Fruit fly (Drosophila melanogaster) whole organism, embryonic: ENCODE measurements around the gene MEP-1.
A peak's percentile ranks its signal among the peaks of the same experiment; 100 is the strongest.

Experiments used
- CG10431 ChIP-seq: fragments of 200-800 bp; sonication (Bioruptor generic); optimal IDR thresholded peaks from 3 replicates; lab custom pipeline; 2018; ENCODE audit warnings: missing biosample characterization, mild to moderate bottlenecking, missing genetic modification characterization
- CG10565 ChIP-seq: fragments of 200-800 bp; sonication (Bioruptor generic); optimal IDR thresholded peaks from 3 replicates; lab custom pipeline; 2016; ENCODE audit warnings: missing biosample characterization, mild to moderate bottlenecking, missing genetic modification characterization
- CG12071 ChIP-seq: fragments of 200-800 bp; sonication (Bioruptor generic); optimal IDR thresholded peaks from 3 replicates; lab custom pipeline; 2018; ENCODE audit warnings: missing biosample characterization, mild to moderate bottlenecking, missing genetic modification characterization
- CG12769 ChIP-seq: fragments of 200-800 bp; sonication (Bioruptor generic); optimal IDR thresholded peaks from 2 replicates; lab custom pipeline; 2019; ENCODE audit warnings: missing biosample characterization, mild to moderate bottlenecking, missing genetic modification characterization, moderate library complexity
- CG14050 ChIP-seq: fragments of 200-800 bp; sonication (Bioruptor generic); IDR thresholded peaks from 3 replicates; pipeline ENCODE4 v1.3.6; 2022; ENCODE audit warnings: missing biosample characterization, missing genetic modification characterization
- CG17361 ChIP-seq: fragments of 200-800 bp; sonication (Bioruptor generic); IDR thresholded peaks from 3 replicates; pipeline ENCODE4 v1.3.6; 2022; ENCODE audit warnings: missing biosample characterization, missing genetic modification characterization
- CG2875 ChIP-seq: fragments of 200-800 bp; sonication (Bioruptor generic); optimal IDR thresholded peaks from 2 replicates; lab custom pipeline; 2017; ENCODE audit warnings: missing biosample characterization, mild to moderate bottlenecking, missing genetic modification characterization, missing genetic modification reagents
- CG31365 ChIP-seq: fragments of 200-800 bp; sonication (Bioruptor generic); optimal IDR thresholded peaks from 2 replicates; lab custom pipeline; 2018; ENCODE audit warnings: missing biosample characterization, mild to moderate bottlenecking, missing genetic modification characterization
- CG33557 ChIP-seq: fragments of 200-800 bp; sonication (Bioruptor generic); optimal IDR thresholded peaks from 2 replicates; lab custom pipeline; 2019; ENCODE audit warnings: missing biosample characterization, mild to moderate bottlenecking, missing genetic modification characterization, moderate library complexity
- CG3726 ChIP-seq: fragments of 200-800 bp; sonication (Bioruptor generic); IDR thresholded peaks from 3 replicates; pipeline ENCODE4, ENCODE4 v1.3.6; 2022; ENCODE audit warnings: missing biosample characterization, missing genetic modification characterization
- CG3995 ChIP-seq: fragments of 200-800 bp; sonication (Bioruptor generic); optimal IDR thresholded peaks from 3 replicates; lab custom pipeline; 2016; ENCODE audit warnings: missing biosample characterization, missing genetic modification characterization
- CG4854 ChIP-seq: fragments of 200-800 bp; sonication (Bioruptor generic); optimal IDR thresholded peaks from 2 replicates; lab custom pipeline; 2016; ENCODE audit warnings: missing biosample characterization, missing genetic modification characterization, inconsistent platforms
- CG6654 ChIP-seq: fragments of 200-800 bp; sonication (Bioruptor generic); optimal IDR thresholded peaks from 2 replicates; lab custom pipeline; 2017; ENCODE audit warnings: missing biosample characterization, mild to moderate bottlenecking, missing genetic modification characterization
- CG6683 ChIP-seq: fragments of 200-800 bp; sonication (Bioruptor generic); optimal IDR thresholded peaks from 2 replicates; lab custom pipeline; 2017; ENCODE audit warnings: missing biosample characterization, mild to moderate bottlenecking, missing genetic modification characterization, missing genetic modification reagents
- CG8478 ChIP-seq: fragments of >200 bp; optimal IDR thresholded peaks from 2 replicates; lab custom pipeline; 2018
- CG8924 ChIP-seq: fragments of 200-800 bp; optimal IDR thresholded peaks from 3 replicates; lab custom pipeline; 2019; ENCODE audit warnings: missing biosample characterization, mild to moderate bottlenecking, missing genetic modification characterization, moderate library complexity
- CG9437 ChIP-seq: fragments of 200-800 bp; sonication (Bioruptor generic); optimal IDR thresholded peaks from 2 replicates; lab custom pipeline; 2018; ENCODE audit warnings: missing biosample characterization, mild to moderate bottlenecking, missing genetic modification characterization
- CG9609 ChIP-seq: fragments of 200-800 bp; sonication (Bioruptor generic); optimal IDR thresholded peaks from 3 replicates; lab custom pipeline; 2016; ENCODE audit warnings: missing biosample characterization, missing genetic modification characterization
- Camta ChIP-seq: fragments of 200-800 bp; sonication (Bioruptor generic); optimal IDR thresholded peaks from 2 replicates; lab custom pipeline; 2016; ENCODE audit warnings: missing biosample characterization, missing genetic modification characterization
- D19B ChIP-seq: fragments of 200-800 bp; sonication (Bioruptor generic); optimal IDR thresholded peaks from 2 replicates; lab custom pipeline; 2017; ENCODE audit warnings: missing biosample characterization, mild to moderate bottlenecking, missing genetic modification characterization
- Dll ChIP-seq: fragments of 200-800 bp; sonication (Bioruptor generic); IDR thresholded peaks from 4 replicates; pipeline ENCODE4 v1.3.6; 2022; ENCODE audit warnings: missing biosample characterization, missing genetic modification characterization; ENCODE audit not compliant: partially characterized antibody
- H2.0 ChIP-seq: fragments of 200-800 bp; sonication (Bioruptor generic); IDR thresholded peaks from 2 replicates; pipeline ENCODE4 v1.3.6; 2022; ENCODE audit warnings: missing biosample characterization, missing genetic modification characterization
- HLH3B ChIP-seq: fragments of 200-800 bp; sonication (Bioruptor generic); IDR thresholded peaks from 2 replicates; pipeline ENCODE4 v1.3.6; 2022; ENCODE audit warnings: missing biosample characterization, missing genetic modification characterization
- HLHmδ ChIP-seq: fragments of 200-800 bp; sonication (Bioruptor generic); optimal IDR thresholded peaks from 2 replicates; lab custom pipeline; 2018; ENCODE audit warnings: missing biosample characterization, mild to moderate bottlenecking, missing genetic modification characterization, moderate library complexity
- Hr39 ChIP-seq: fragments of >200 bp; optimal IDR thresholded peaks from 2 replicates; lab custom pipeline; 2017
- Med ChIP-seq: fragments of 200-800 bp; sonication (Bioruptor generic); peaks from one replicate; lab custom pipeline; 2016; ENCODE audit warnings: missing biosample characterization, missing genetic modification characterization, mild to moderate bottlenecking, inconsistent platforms, moderate library complexity
- Mes4 ChIP-seq: fragments of 200-800 bp; sonication (Bioruptor generic); optimal IDR thresholded peaks from 2 replicates; lab custom pipeline; 2016; ENCODE audit warnings: missing biosample characterization, missing genetic modification characterization
- NFAT ChIP-seq: fragments of 200-800 bp; sonication (Bioruptor generic); IDR thresholded peaks from 2 replicates; pipeline ENCODE4 v1.3.6; 2022; ENCODE audit warnings: missing biosample characterization, missing genetic modification characterization
- Nf-YB ChIP-seq: fragments of 200-800 bp; sonication (Bioruptor generic); optimal IDR thresholded peaks from 3 replicates; lab custom pipeline; 2019; ENCODE audit warnings: missing biosample characterization, mild to moderate bottlenecking, missing genetic modification characterization, moderate library complexity
- Oli ChIP-seq: fragments of 200-800 bp; sonication (Bioruptor generic); optimal IDR thresholded peaks from 2 replicates; lab custom pipeline; 2018; ENCODE audit warnings: missing biosample characterization, mild to moderate bottlenecking, missing genetic modification characterization, moderate library complexity
- Optix ChIP-seq: fragments of 200-800 bp; sonication (Bioruptor generic); IDR thresholded peaks from 3 replicates; pipeline ENCODE4 v1.3.6; 2022; ENCODE audit warnings: missing biosample characterization, missing genetic modification characterization
- PHDP ChIP-seq: fragments of 200-800 bp; sonication (Bioruptor generic); optimal IDR thresholded peaks from 3 replicates; lab custom pipeline; 2018; ENCODE audit warnings: missing biosample characterization, mild to moderate bottlenecking, missing genetic modification characterization, moderate library complexity
- Sin3A ChIP-seq: fragments of >200 bp; optimal IDR thresholded peaks from 2 replicates; lab custom pipeline; 2018
- Usf ChIP-seq: fragments of 200-800 bp; sonication (Bioruptor generic); optimal IDR thresholded peaks from 2 replicates; lab custom pipeline; 2017; ENCODE audit warnings: missing genotype, missing biosample characterization, missing genetic modification characterization
- bbx ChIP-seq: fragments of 200-800 bp; sonication (Bioruptor generic); IDR thresholded peaks from 2 replicates; pipeline ENCODE4 v1.3.6; 2022; ENCODE audit warnings: missing biosample characterization, missing genetic modification characterization; ENCODE audit not compliant: partially characterized antibody
- bcd ChIP-seq: fragments of 200-800 bp; sonication (Bioruptor generic); optimal IDR thresholded peaks from 2 replicates; lab custom pipeline; 2017; ENCODE audit warnings: missing biosample characterization, mild to moderate bottlenecking, missing genetic modification characterization
- cwo ChIP-seq: fragments of 200-800 bp; sonication (Bioruptor generic); optimal IDR thresholded peaks from 3 replicates; lab custom pipeline; 2017; ENCODE audit warnings: missing biosample characterization, missing genetic modification characterization, mild to moderate bottlenecking, moderate library complexity, missing genetic modification reagents
- emc ChIP-seq: fragments of 200-800 bp; sonication (Bioruptor generic); optimal IDR thresholded peaks from 2 replicates; lab custom pipeline; 2016; ENCODE audit warnings: missing biosample characterization, missing genetic modification characterization
- grau ChIP-seq: fragments of 200-800 bp; optimal IDR thresholded peaks from 3 replicates; lab custom pipeline; 2019; ENCODE audit warnings: missing biosample characterization, mild to moderate bottlenecking, missing genetic modification characterization, moderate library complexity
- kay ChIP-seq: fragments of 200-800 bp; sonication (Bioruptor generic); optimal IDR thresholded peaks from 2 replicates; lab custom pipeline; 2016; ENCODE audit warnings: missing biosample characterization, missing genetic modification characterization
- kni ChIP-seq: fragments of 200-800 bp; sonication (Bioruptor generic); optimal IDR thresholded peaks from 3 replicates; lab custom pipeline; 2017; ENCODE audit warnings: mild to moderate bottlenecking, missing biosample characterization, missing genetic modification reagents, missing genetic modification characterization
- knrl ChIP-seq: fragments of 200-800 bp; sonication (Bioruptor generic); IDR thresholded peaks from 3 replicates; pipeline ENCODE4 v1.3.6; 2022; ENCODE audit warnings: missing biosample characterization, missing genetic modification characterization; ENCODE audit not compliant: partially characterized antibody
- mirr ChIP-seq: fragments of 200-800 bp; sonication (Bioruptor generic); optimal IDR thresholded peaks from 3 replicates; lab custom pipeline; 2018; ENCODE audit warnings: missing biosample characterization, mild to moderate bottlenecking, missing genetic modification characterization
- nmo ChIP-seq: fragments of 200-800 bp; sonication (Bioruptor generic); optimal IDR thresholded peaks from 2 replicates; lab custom pipeline; 2018; ENCODE audit warnings: missing biosample characterization, mild to moderate bottlenecking, missing genetic modification characterization, moderate library complexity
- pan ChIP-seq, 4 experiments: fragments of >200 bp in 3 of 4; fragments of 200-800 bp in 1 of 4; sonication (Bioruptor generic) in 1 of 4; optimal IDR thresholded peaks in 3 of 4; IDR thresholded peaks in 1 of 4; 2 replicates each; pipeline versions ENCODE4 v1.3.6 to Lab custom; 2017 to 2022; ENCODE audit warnings: missing biosample characterization in 2 of 4, missing genetic modification characterization in 2 of 4, mixed read lengths in 1 of 4
- pros ChIP-seq: fragments of 200-800 bp; sonication (Bioruptor generic); optimal IDR thresholded peaks from 3 replicates; lab custom pipeline; 2019; ENCODE audit warnings: missing biosample characterization, mild to moderate bottlenecking, missing genetic modification characterization, moderate library complexity
- ro ChIP-seq: fragments of 200-800 bp; sonication (Bioruptor generic); IDR thresholded peaks from 2 replicates; pipeline ENCODE4 v1.3.6; 2022; ENCODE audit warnings: missing biosample characterization, missing genetic modification characterization
- run ChIP-seq: fragments of 200-800 bp; sonication (Bioruptor generic); optimal IDR thresholded peaks from 3 replicates; lab custom pipeline; 2018; ENCODE audit warnings: missing biosample characterization, mild to moderate bottlenecking, missing genetic modification characterization
- sc ChIP-seq, 3 experiments: fragments of >200 bp in 2 of 3; fragments of 200-800 bp in 1 of 3; sonication (Bioruptor generic) in 1 of 3; optimal IDR thresholded peaks; 2 replicates in 2 of 3; 3 replicates in 1 of 3; lab custom pipeline; 2017; ENCODE audit warnings: mild to moderate bottlenecking in 1 of 3, missing biosample characterization in 1 of 3, missing genetic modification characterization in 1 of 3, missing genetic modification reagents in 1 of 3
- sqz ChIP-seq: fragments of 200-800 bp; sonication (Bioruptor generic); optimal IDR thresholded peaks from 3 replicates; lab custom pipeline; 2018; ENCODE audit warnings: missing biosample characterization, mild to moderate bottlenecking, missing genetic modification characterization

MEP-1 gene

DNA sequence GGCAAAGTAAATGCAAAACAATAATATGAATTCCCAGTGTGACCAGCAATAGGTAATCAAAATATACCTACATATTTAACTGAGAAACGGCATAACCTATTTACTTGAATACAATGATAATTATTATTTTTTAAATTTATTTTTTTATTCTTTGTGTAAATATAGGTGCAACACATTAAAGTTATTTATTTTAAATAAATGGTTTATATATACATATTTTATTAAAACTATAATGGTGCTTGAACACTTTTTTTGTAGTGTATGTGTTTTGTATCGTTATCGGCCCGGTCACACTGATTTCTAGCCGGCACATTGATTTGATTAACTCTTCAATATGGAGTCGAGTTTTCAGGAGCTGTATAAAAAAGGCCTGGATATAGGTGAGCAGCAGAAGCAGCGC lies 20.3 kb downstream of the MEP-1 start, which contains the start of the genes ProRS-m, CG42304 and Snup (continued):
- TF ChIP-seq CG3995 (GFP tag; lab: Kevin White, UChicago) (no peak), cwo (no peak), CG10431 (GFP tag; lab: Kevin White, UChicago) (no peak), run (no peak), nmo (GFP tag; lab: Kevin White, UChicago) (peak; percentile 76), Dll (GFP tag; lab: Robert Waterston, UW) (peak; percentile 47; the same call in 1 of the 4 replicates), HLH3B (GFP tag; lab: Robert Waterston, UW) (peak; percentile 84), sqz (GFP tag; lab: Kevin White, UChicago) (no peak), NFAT (GFP tag; lab: Robert Waterston, UW) (no peak), bbx (no peak), CG12071 (GFP tag; lab: Kevin White, UChicago) (no peak), Nf-YB (GFP tag; lab: Kevin White, UChicago) (no peak), D19B (GFP tag; lab: Kevin White, UChicago) (no peak), CG6683 (GFP tag; lab: Kevin White, UChicago) (no peak), ro (peak; percentile 52; the same call in 1 of the 2 replicates), CG3726 (GFP tag; lab: Robert Waterston, UW) (no peak), CG6654 (GFP tag; lab: Kevin White, UChicago) (no peak), CG4854 (GFP tag; lab: Kevin White, UChicago) (no peak), knrl (no peak), grau (tag; lab: Kevin White, UChicago) (no peak), CG17361 (GFP tag; lab: Robert Waterston, UW) (no peak; the same call in 2 of the 3 replicates), CG14050 (GFP tag; lab: Robert Waterston, UW) (peak; percentile 31; the same call in 2 of the 3 replicates), Camta (no peak), Mes4 (GFP tag; lab: Kevin White, UChicago) (no peak), emc (GFP tag; lab: Kevin White, UChicago) (no peak), kni (GFP tag; lab: Kevin White, UChicago) (no peak), CG10565 (no peak), Usf (GFP tag; lab: Kevin White, UChicago) (no peak), CG31365 (tag; lab: Kevin White, UChicago) (no peak), CG8924 (peak; percentile 61), CG9437 (GFP tag; lab: Kevin White, UChicago) (peak; percentile 30), Sin3A (lab: Kevin White, UChicago) (no peak), pan (optimal IDR thresholded peaks at IDR 0.05; lab: Kevin White, UChicago) (no peak), pan (GFP tag; optimal IDR thresholded peaks at IDR 0.05 in 1 of 2, IDR thresholded peaks at IDR 0.05 in 1 of 2) (peak in 1 of 2 experiments; percentile 82), CG9609 (GFP tag; lab: Kevin White, UChicago) (no peak), Med (no peak), sc (optimal IDR thresholded peaks at IDR 0.05; lab: Kevin White, UChicago) (no peak), sc (GFP tag; optimal IDR thresholded peaks at IDR 0.05; lab: Kevin White, UChicago) (no peak), kay (GFP tag; lab: Kevin White, UChicago) (no peak), bcd (GFP tag; lab: Kevin White, UChicago) (no peak), CG8478 (lab: Kevin White, UChicago) (no peak), H2.0 (GFP tag; lab: Robert Waterston, UW) (peak; percentile 37; the same call in 1 of the 2 replicates), Hr39 (lab: Kevin White, UChicago) (no peak), CG2875 (GFP tag; lab: Kevin White, UChicago) (no peak), CG12769 (tag; lab: Kevin White, UChicago) (no peak), Oli (tag; lab: Kevin White, UChicago) (peak; percentile 16), mirr (GFP tag; lab: Kevin White, UChicago) (no peak), Optix (GFP tag; lab: Robert Waterston, UW) (no peak), HLHmδ (no peak), CG33557 (GFP tag; lab: Kevin White, UChicago) (peak; percentile 29), PHDP (tag; lab: Kevin White, UChicago) (no peak), pros (GFP tag; lab: Kevin White, UChicago) (no peak)
